Worm (Caenorhabditis elegans): ENCODE measurements around the gene Y57G11C.43.

DNA sequence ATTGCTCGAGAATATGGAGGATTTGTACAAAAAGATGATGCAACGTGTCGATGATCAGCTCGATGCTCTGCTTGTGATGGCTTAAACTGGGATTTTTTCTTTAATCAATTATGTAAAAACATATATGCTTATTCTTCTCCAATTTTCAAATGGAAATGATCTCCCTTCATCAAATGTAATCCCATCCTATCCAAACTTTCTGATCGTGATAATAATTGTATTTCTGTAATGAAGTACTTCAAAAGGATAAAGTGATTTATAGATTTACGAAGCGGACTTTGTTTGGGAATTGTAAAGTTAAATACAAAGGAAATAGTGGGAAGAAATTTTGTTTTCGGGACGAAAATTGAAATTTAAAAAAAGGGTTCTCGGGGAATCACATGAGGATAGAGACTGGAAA lies 21.3 kb downstream of the Y57G11C.43 start:
- no peak for TF ChIP-seq tbx-2 (tag; optimal IDR thresholded peaks at IDR 0.05)
- no peak for TF ChIP-seq elt-2 (tag; optimal IDR thresholded peaks at IDR 0.05)
- TF ChIP-seq nhr-11 (tag; optimal IDR thresholded peaks at IDR 0.05), result no peak
- TF ChIP-seq ceh-6 (GFP tag; optimal IDR thresholded peaks at IDR 0.05), result no peak
- TF ChIP-seq nhr-232 (tag; optimal IDR thresholded peaks at IDR 0.05), result no peak
- no peak for TF ChIP-seq T23F11.4 (GFP tag; optimal IDR thresholded peaks at IDR 0.05)
- no peak for TF ChIP-seq madf-2 (tag; optimal IDR thresholded peaks at IDR 0.05)
- peak; percentile 13 for TF ChIP-seq ama-1 (optimal IDR thresholded peaks at IDR 0.05)
- no peak for TF ChIP-seq hlh-8 (tag; optimal IDR thresholded peaks at IDR 0.05)
- TF ChIP-seq ets-4 (tag; optimal IDR thresholded peaks at IDR 0.05), result no peak
- no peak for TF ChIP-seq pha-4 (tag; optimal IDR thresholded peaks at IDR 0.05)
- TF ChIP-seq unc-55 (GFP tag; optimal IDR thresholded peaks at IDR 0.05), result no peak
- TF ChIP-seq pqm-1 (tag; optimal IDR thresholded peaks at IDR 0.05), result no peak

All from whole organism, late embryonic.